Worm (Caenorhabditis elegans) whole organism, mixed stage, embryonic: Measurements from ENCODE around the gene srlf-14.

Experiments used
- M03D4.4 ChIP-seq: sonication (generic microtip); optimal IDR thresholded peaks from 2 replicates; lab custom pipeline; 2017; ENCODE audit warnings: mild to moderate bottlenecking, missing genetic modification characterization, missing compliant biosample characterization
- blmp-1 ChIP-seq: fragments of 150-350 bp; optimal IDR thresholded peaks from 2 replicates; lab custom pipeline; 2014; ENCODE audit warnings: missing biosample characterization, missing genetic modification characterization
- ceh-39 ChIP-seq: fragments of 150-350 bp; optimal IDR thresholded peaks from 2 replicates; lab custom pipeline; 2014; ENCODE audit warnings: missing biosample characterization, missing genetic modification characterization
- ceh-43 ChIP-seq: fragments of 200-800 bp; sonication (Bioruptor generic); optimal IDR thresholded peaks from 2 replicates; lab custom pipeline; 2018; ENCODE audit warnings: mild to moderate bottlenecking, missing genetic modification characterization, moderate library complexity, missing compliant biosample characterization
- ceh-83 ChIP-seq: fragments of 200-800 bp; sonication (Bioruptor generic); optimal IDR thresholded peaks from 2 replicates; lab custom pipeline; 2018; ENCODE audit warnings: mild to moderate bottlenecking, missing genetic modification characterization, missing compliant biosample characterization
- ces-1 ChIP-seq: fragments of 150-350 bp; optimal IDR thresholded peaks from 2 replicates; lab custom pipeline; 2014; ENCODE audit warnings: missing biosample characterization, missing genetic modification reagents, missing genetic modification characterization
- drap-1 ChIP-seq: fragments of 200-800 bp; sonication (Bioruptor generic); optimal IDR thresholded peaks from 3 replicates; lab custom pipeline; 2018; ENCODE audit warnings: mild to moderate bottlenecking, missing genetic modification characterization, missing compliant biosample characterization
- elt-3 ChIP-seq: fragments of 150-350 bp; optimal IDR thresholded peaks from 2 replicates; lab custom pipeline; 2014; ENCODE audit warnings: missing biosample characterization, missing genetic modification characterization
- flh-1 ChIP-seq: fragments of 200-800 bp; sonication (Bioruptor generic); optimal IDR thresholded peaks from 2 replicates; lab custom pipeline; 2018; ENCODE audit warnings: mild to moderate bottlenecking, missing genetic modification characterization, moderate library complexity, missing compliant biosample characterization
- ham-2 ChIP-seq: fragments of 200-800 bp; sonication (Bioruptor generic); optimal IDR thresholded peaks from 2 replicates; lab custom pipeline; 2018; ENCODE audit warnings: mild to moderate bottlenecking, missing genetic modification characterization, missing compliant biosample characterization
- hlh-1 ChIP-seq: fragments of 150-350 bp; optimal IDR thresholded peaks from 2 replicates; lab custom pipeline; 2014; ENCODE audit warnings: missing biosample characterization, missing genetic modification reagents, missing genetic modification characterization
- lin-13 ChIP-seq: fragments of 150-350 bp; optimal IDR thresholded peaks from 2 replicates; lab custom pipeline; 2014; ENCODE audit warnings: missing biosample characterization, missing genetic modification characterization
- lin-32 ChIP-seq: fragments of 200-800 bp; sonication (Bioruptor generic); optimal IDR thresholded peaks from 2 replicates; lab custom pipeline; 2018; ENCODE audit warnings: mild to moderate bottlenecking, missing genetic modification characterization, missing compliant biosample characterization
- lsy-2 ChIP-seq: fragments of 150-350 bp; optimal IDR thresholded peaks from 2 replicates; lab custom pipeline; 2014; ENCODE audit warnings: missing biosample characterization, missing genetic modification characterization
- mab-5 ChIP-seq: fragments of 150-350 bp; optimal IDR thresholded peaks from 2 replicates; lab custom pipeline; 2014; ENCODE audit warnings: missing biosample characterization, missing genetic modification characterization
- mep-1 ChIP-seq: fragments of 150-350 bp; optimal IDR thresholded peaks from 2 replicates; lab custom pipeline; 2017; ENCODE audit warnings: missing biosample characterization, missing genetic modification reagents, missing genetic modification characterization, inconsistent platforms
- mls-2 ChIP-seq: sonication (generic microtip); optimal IDR thresholded peaks from 2 replicates; lab custom pipeline; 2016; ENCODE audit warnings: mild to moderate bottlenecking, missing genetic modification characterization, moderate library complexity, missing compliant biosample characterization
- nhr-2 ChIP-seq: fragments of 150-350 bp; optimal IDR thresholded peaks from 2 replicates; lab custom pipeline; 2014; ENCODE audit warnings: missing biosample characterization, missing genetic modification characterization
- nhr-237 ChIP-seq: fragments of 150-350 bp; optimal IDR thresholded peaks from 2 replicates; lab custom pipeline; 2014; ENCODE audit warnings: missing biosample characterization, missing genetic modification characterization
- nhr-28 ChIP-seq: fragments of 150-350 bp; optimal IDR thresholded peaks from 2 replicates; lab custom pipeline; 2014; ENCODE audit warnings: missing biosample characterization, missing genetic modification characterization
- nhr-76 ChIP-seq: sonication (generic microtip); optimal IDR thresholded peaks from 2 replicates; lab custom pipeline; 2017; ENCODE audit warnings: missing biosample characterization, missing genetic modification characterization
- pha-4 ChIP-seq: fragments of 150-350 bp; optimal IDR thresholded peaks from 2 replicates; lab custom pipeline; 2018; ENCODE audit warnings: missing biosample characterization, missing genetic modification reagents, missing genetic modification characterization
- sem-2 ChIP-seq: fragments of 200-800 bp; sonication (Bioruptor generic); optimal IDR thresholded peaks from 2 replicates; lab custom pipeline; 2018; ENCODE audit warnings: mild to moderate bottlenecking, missing genetic modification characterization, missing compliant biosample characterization
- sptf-1 ChIP-seq: sonication (generic microtip); optimal IDR thresholded peaks from 2 replicates; lab custom pipeline; 2017; ENCODE audit warnings: mild to moderate bottlenecking, missing genetic modification characterization, moderate library complexity, missing compliant biosample characterization
- tbx-8 ChIP-seq: fragments of 200-800 bp; sonication (Bioruptor generic); optimal IDR thresholded peaks from 2 replicates; lab custom pipeline; 2018; ENCODE audit warnings: mild to moderate bottlenecking, missing genetic modification characterization, moderate library complexity, missing compliant biosample characterization
- unc-120 ChIP-seq: sonication (generic microtip); optimal IDR thresholded peaks from 2 replicates; lab custom pipeline; 2017; ENCODE audit warnings: missing genetic modification characterization, missing compliant biosample characterization; ENCODE audit not compliant: poor library complexity, severe bottlenecking
- unc-39 ChIP-seq: fragments of 150-350 bp; optimal IDR thresholded peaks from 2 replicates; lab custom pipeline; 2014; ENCODE audit warnings: missing biosample characterization, missing genetic modification characterization
- unc-62 ChIP-seq: fragments of 150-350 bp; optimal IDR thresholded peaks from 2 replicates; lab custom pipeline; 2014; ENCODE audit warnings: missing biosample characterization, missing genetic modification reagents, missing genetic modification characterization
- zip-8 ChIP-seq: fragments of 150-350 bp; optimal IDR thresholded peaks from 2 replicates; lab custom pipeline; 2014; ENCODE audit warnings: missing biosample characterization, missing genetic modification characterization
- ztf-11 ChIP-seq: fragments of 150-350 bp; optimal IDR thresholded peaks from 2 replicates; lab custom pipeline; 2014; ENCODE audit warnings: missing biosample characterization, missing genetic modification characterization

The srlf-14 gene

DNA sequence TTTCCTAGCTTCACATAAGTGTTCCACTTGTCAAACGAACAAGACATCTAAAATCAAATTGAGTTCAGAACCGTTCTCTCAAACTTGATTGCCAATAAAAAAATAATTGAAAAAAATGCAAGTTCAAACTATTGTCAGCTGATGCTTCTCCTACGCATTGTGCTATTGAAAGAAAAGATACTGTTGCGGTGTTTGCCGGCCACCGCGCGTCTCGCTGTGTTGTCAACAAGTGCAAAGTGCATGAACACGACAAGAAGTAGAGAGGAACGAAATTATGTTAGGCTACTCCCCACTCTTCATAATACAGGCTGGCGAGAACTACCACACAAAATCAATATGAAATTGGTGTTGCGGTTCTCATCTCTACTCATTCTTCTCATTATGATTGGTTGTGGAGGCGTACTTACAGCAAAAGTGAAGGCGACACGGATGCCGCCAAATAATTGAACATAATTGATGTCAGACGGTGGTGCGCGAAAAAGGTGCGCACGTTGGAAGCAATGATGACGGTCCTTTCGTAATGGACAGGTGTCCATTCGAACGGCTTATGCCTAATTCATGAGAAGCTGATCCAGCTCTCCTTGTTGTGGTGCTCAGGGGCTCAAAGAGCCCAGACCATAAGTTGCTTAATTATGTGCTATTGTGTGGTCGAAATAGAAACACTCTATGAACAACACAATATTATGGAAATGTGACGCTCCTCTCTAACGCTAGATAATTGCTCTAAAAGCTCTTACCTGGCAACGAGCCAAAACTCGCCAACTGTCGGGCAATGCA is 26.6 kb downstream of the srlf-14 start:
- no peak for TF ChIP-seq tbx-8
- TF ChIP-seq ces-1 (GFP tag; lab: Kevin White, UChicago), result peak; percentile 18
- peak; percentile 71 for TF ChIP-seq mls-2 (tag; lab: Kevin White, UChicago)
- peak; percentile 47 for TF ChIP-seq ham-2 (GFP tag; lab: Kevin White, UChicago)
- TF ChIP-seq blmp-1 (tag; lab: Kevin White, UChicago), result no peak
- no peak for TF ChIP-seq unc-120 (tag; lab: Kevin White, UChicago)
- peak; percentile 72 for TF ChIP-seq ceh-43 (GFP tag; lab: Kevin White, UChicago)
- TF ChIP-seq elt-3 (tag; lab: Kevin White, UChicago), result no peak
- no peak for TF ChIP-seq nhr-2
- TF ChIP-seq pha-4 (tag; lab: Kevin White, UChicago), result peak; percentile 59
- no peak for TF ChIP-seq ztf-11
- TF ChIP-seq hlh-1 (tag; lab: Kevin White, UChicago), result peak; percentile 2

DNA sequence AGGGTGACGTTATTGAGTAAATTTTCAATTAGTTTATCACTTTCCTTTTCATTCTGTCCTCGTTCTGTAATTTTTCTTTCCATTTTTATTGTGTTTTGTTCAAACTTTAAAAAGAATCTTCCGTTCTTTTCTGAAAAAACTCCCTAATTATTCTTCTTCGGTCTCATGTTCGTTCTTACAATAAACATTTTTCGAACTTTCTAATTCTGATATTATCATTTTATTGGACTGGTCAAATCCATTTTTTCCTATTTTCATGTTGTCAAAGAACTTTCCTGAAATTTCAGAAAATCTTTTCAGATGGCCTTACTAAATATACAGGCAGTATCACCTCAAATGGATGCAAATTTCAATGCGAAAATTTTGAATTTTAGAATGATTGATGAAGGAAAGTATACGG is 30.1 kb downstream of the srlf-14 start, which contains the start of gene nish-1:
Gene nish-1 (plus strand): TSS at position 301 of the 400 bp plus-strand sequence.
- TF ChIP-seq M03D4.4 (no peak), ceh-83 (no peak), lin-13 (tag; lab: Kevin White, UChicago) (no peak), mls-2 (tag; lab: Kevin White, UChicago) (no peak), zip-8 (tag; lab: Kevin White, UChicago) (no peak), flh-1 (GFP tag; lab: Kevin White, UChicago) (no peak), unc-39 (no peak), drap-1 (no peak), sptf-1 (tag; lab: Kevin White, UChicago) (no peak), mab-5 (tag; lab: Kevin White, UChicago) (no peak), lsy-2 (tag; lab: Kevin White, UChicago) (no peak)

DNA sequence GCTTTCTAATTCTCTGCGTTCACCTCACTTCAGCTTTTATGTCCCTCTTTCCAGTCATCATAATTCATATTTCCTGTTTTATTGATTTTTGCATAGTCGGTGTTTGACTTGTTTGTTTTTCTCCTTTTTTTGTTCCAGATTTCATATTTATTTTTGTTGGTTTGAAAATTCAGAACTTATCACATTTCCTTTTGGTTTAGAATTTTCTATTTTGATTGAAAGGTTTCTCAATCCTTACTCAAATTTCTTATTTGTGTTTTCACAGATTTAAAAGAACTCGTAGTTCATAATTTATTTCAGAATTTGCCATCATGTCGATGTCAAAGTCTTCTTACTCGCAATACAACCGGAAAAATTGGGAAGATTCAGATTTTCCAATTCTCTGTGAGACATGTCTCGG is 33.1 kb downstream of the srlf-14 start, which contains the start of gene rbm-22:
Gene rbm-22 (plus strand): TSS at position 301 of the 400 bp plus-strand sequence.
- TF ChIP-seq unc-62 (GFP tag; lab: Kevin White, UChicago) (no peak), sem-2 (no peak), mls-2 (tag; lab: Kevin White, UChicago) (no peak), nhr-28 (tag; lab: Kevin White, UChicago) (no peak), ceh-39 (no peak), ztf-11 (no peak), ceh-83 (no peak), nhr-237 (no peak), nhr-76 (no peak), blmp-1 (tag; lab: Kevin White, UChicago) (no peak), lsy-2 (tag; lab: Kevin White, UChicago) (no peak)

DNA sequence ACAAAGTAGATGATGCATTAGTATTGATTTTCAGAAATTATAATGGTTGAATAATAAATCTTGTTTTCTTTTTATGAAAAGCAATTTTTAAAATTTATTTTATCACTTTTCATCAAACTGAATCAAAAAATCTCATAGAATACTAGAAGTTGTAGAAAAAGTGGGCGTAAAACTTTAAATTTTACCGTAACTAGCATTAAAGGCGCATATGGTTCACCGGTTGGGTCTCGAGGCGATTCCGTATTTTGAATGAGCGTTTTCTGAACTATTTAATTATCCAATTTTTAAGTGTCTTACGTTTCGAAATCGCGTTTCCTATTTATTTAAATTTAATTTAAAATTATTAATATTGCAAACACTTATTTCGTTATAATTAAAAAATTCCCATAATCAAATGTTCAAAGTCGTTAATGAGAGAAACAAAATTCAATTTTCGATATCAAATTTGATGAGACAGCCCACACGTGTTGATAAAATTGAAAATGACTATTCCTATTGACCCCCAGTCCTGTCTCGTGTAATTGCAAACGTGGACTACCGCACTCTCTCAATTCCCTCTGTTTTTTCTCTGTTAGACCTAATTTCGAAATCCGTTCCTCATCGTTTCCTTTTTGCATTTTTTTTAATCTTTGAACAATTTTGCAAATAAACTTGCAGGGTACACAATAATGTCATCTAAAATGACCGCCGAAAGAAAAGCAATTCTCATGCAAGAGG is 35.7 kb downstream of the srlf-14 start, which contains the start of the genes T11G6.2 and hars-1:
Gene T11G6.2 (minus strand): TSS at position 197 of the 717 bp plus-strand sequence.
Gene hars-1 (plus strand): TSS at position 658 of the 717 bp plus-strand sequence.
- TF ChIP-seq nhr-28 (tag; lab: Kevin White, UChicago) (no peak), mep-1 (tag; lab: Kevin White, UChicago) (no peak), hlh-1 (tag; lab: Kevin White, UChicago) (no peak), unc-62 (GFP tag; lab: Kevin White, UChicago) (no peak)

DNA sequence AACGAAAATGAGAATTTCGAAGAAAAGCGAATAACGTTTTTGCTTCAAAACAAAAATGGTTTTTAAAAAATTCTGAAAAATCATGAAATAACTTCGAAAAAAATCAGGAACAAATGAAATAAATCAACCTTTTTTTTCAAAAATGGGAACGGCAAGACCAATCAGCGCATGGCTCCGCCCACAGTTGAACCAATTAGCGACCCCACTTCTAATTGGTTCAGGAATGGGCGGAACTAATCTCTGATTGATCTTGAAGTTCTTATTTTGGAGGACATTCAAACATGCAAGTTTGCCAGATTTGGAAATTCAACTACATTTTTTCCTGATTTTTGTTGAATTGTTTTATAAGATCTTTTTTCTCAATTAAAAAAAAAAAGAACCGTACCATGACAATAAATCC is 38.2 kb downstream of the srlf-14 start:
- TF ChIP-seq unc-62 (GFP tag; lab: Kevin White, UChicago), result no peak
- TF ChIP-seq hlh-1 (tag; lab: Kevin White, UChicago), result no peak
- TF ChIP-seq lin-32 (GFP tag; lab: Kevin White, UChicago), result no peak
- TF ChIP-seq M03D4.4, result no peak
- TF ChIP-seq mls-2 (tag; lab: Kevin White, UChicago), result no peak
- TF ChIP-seq ham-2 (GFP tag; lab: Kevin White, UChicago), result no peak
